Fruit fly (Drosophila melanogaster) whole organism, embryonic: ENCODE data around the gene thoc7.

Experiments
- B-H2 ChIP-seq: fragments of 200-800 bp; sonication (Bioruptor generic); optimal IDR thresholded peaks from 2 replicates; lab custom pipeline; 2018; ENCODE audit warnings: missing biosample characterization, mild to moderate bottlenecking, missing genetic modification characterization
- CG10959 ChIP-seq: fragments of 200-800 bp; sonication (Bioruptor generic); IDR thresholded peaks from 2 replicates; pipeline ENCODE4 v1.3.6; 2022; ENCODE audit warnings: missing biosample characterization, missing genetic modification characterization
- CG11085 ChIP-seq: fragments of 200-800 bp; sonication (Bioruptor generic); IDR thresholded peaks from 2 replicates; pipeline ENCODE4 v1.3.6; 2022; ENCODE audit warnings: missing biosample characterization, missing genetic modification characterization
- CG11723 ChIP-seq: fragments of 200-800 bp; sonication (Bioruptor generic); optimal IDR thresholded peaks from 2 replicates; lab custom pipeline; 2017; ENCODE audit warnings: missing biosample characterization, mild to moderate bottlenecking, missing genetic modification characterization
- CG13424 ChIP-seq: fragments of 200-800 bp; sonication (Bioruptor generic); optimal IDR thresholded peaks from 2 replicates; lab custom pipeline; 2019; ENCODE audit warnings: missing biosample characterization, mild to moderate bottlenecking, missing genetic modification characterization, moderate library complexity
- CG16863 ChIP-seq: fragments of 200-800 bp; sonication (Bioruptor generic); optimal IDR thresholded peaks from 3 replicates; lab custom pipeline; 2016; ENCODE audit warnings: missing biosample characterization, missing genetic modification characterization
- CG17612 ChIP-seq: fragments of 200-800 bp; sonication (Bioruptor generic); IDR thresholded peaks from 2 replicates; pipeline ENCODE4 v1.3.6; 2022; ENCODE audit warnings: missing biosample characterization, missing genetic modification characterization
- CG17802 ChIP-seq: fragments of 200-800 bp; sonication (Bioruptor generic); optimal IDR thresholded peaks from 2 replicates; lab custom pipeline; 2018; ENCODE audit warnings: missing biosample characterization, mild to moderate bottlenecking, missing genetic modification characterization, moderate library complexity
- CG18476 ChIP-seq: fragments of 200-800 bp; sonication (Bioruptor generic); optimal IDR thresholded peaks from 2 replicates; lab custom pipeline; 2016; ENCODE audit warnings: missing biosample characterization, mild to moderate bottlenecking, missing genetic modification characterization
- CG43689 ChIP-seq: fragments of 200-800 bp; sonication (Bioruptor generic); IDR thresholded peaks from 2 replicates; pipeline ENCODE4 v1.3.6; 2022; ENCODE audit warnings: missing biosample characterization, missing genetic modification characterization
- CG7963 ChIP-seq: fragments of 200-800 bp; sonication (Bioruptor generic); IDR thresholded peaks from 3 replicates; pipeline ENCODE4 v1.3.6; 2022; ENCODE audit warnings: missing biosample characterization, missing genetic modification characterization; ENCODE audit not compliant: partially characterized antibody
- CG8290 ChIP-seq, 3 experiments: fragments of 200-800 bp; sonication (Bioruptor generic); optimal IDR thresholded peaks; 2 replicates each; lab custom pipeline; 2016 to 2019; ENCODE audit warnings: missing biosample characterization in 3 of 3, missing genetic modification characterization in 3 of 3, mild to moderate bottlenecking in 2 of 3, moderate library complexity in 1 of 3
- CG9817 ChIP-seq: fragments of 200-800 bp; sonication (Bioruptor generic); optimal IDR thresholded peaks from 2 replicates; lab custom pipeline; 2018; ENCODE audit warnings: missing biosample characterization, mild to moderate bottlenecking, missing genetic modification characterization, moderate library complexity
- Chrac-16 ChIP-seq: fragments of 200-800 bp; sonication (Bioruptor generic); optimal IDR thresholded peaks from 3 replicates; lab custom pipeline; 2016; ENCODE audit warnings: missing biosample characterization, missing genetic modification characterization
- CoRest ChIP-seq: fragments of 200-800 bp; sonication (Bioruptor generic); optimal IDR thresholded peaks from 3 replicates; lab custom pipeline; 2018; ENCODE audit warnings: missing biosample characterization, mild to moderate bottlenecking, missing genetic modification characterization, moderate library complexity
- Deaf1 ChIP-seq: fragments of 200-800 bp; optimal IDR thresholded peaks from 3 replicates; lab custom pipeline; 2019; ENCODE audit warnings: missing biosample characterization, mild to moderate bottlenecking, missing genetic modification characterization, moderate library complexity
- Dll ChIP-seq: fragments of 200-800 bp; sonication (Bioruptor generic); IDR thresholded peaks from 4 replicates; pipeline ENCODE4 v1.3.6; 2022; ENCODE audit warnings: missing biosample characterization, missing genetic modification characterization; ENCODE audit not compliant: partially characterized antibody
- ERR ChIP-seq: fragments of 200-800 bp; sonication (Bioruptor generic); optimal IDR thresholded peaks from 2 replicates; lab custom pipeline; 2016; ENCODE audit warnings: missing biosample characterization, missing genetic modification characterization
- Ets65A ChIP-seq: fragments of 200-800 bp; sonication (Bioruptor generic); peaks from one replicate; lab custom pipeline; 2016; ENCODE audit warnings: missing biosample characterization, missing genetic modification characterization
- Ets97D ChIP-seq: fragments of 200-800 bp; sonication (Bioruptor generic); optimal IDR thresholded peaks from 3 replicates; lab custom pipeline; 2016; ENCODE audit warnings: missing biosample characterization, missing genetic modification characterization
- GATAe ChIP-seq: fragments of 200-800 bp; sonication (Bioruptor generic); conservative IDR thresholded peaks from 2 replicates; pipeline ENCODE4 v1.3.6; 2022; ENCODE audit warnings: missing biosample characterization, missing genetic modification characterization
- Hand ChIP-seq: fragments of 200-800 bp; sonication (Bioruptor generic); optimal IDR thresholded peaks from 2 replicates; lab custom pipeline; 2017; ENCODE audit warnings: mild to moderate bottlenecking, missing biosample characterization, missing genetic modification reagents, missing genetic modification characterization
- HmgD ChIP-seq: fragments of 200-800 bp; sonication (Bioruptor generic); optimal IDR thresholded peaks from 3 replicates; lab custom pipeline; 2016; ENCODE audit warnings: missing biosample characterization, missing genetic modification characterization
- Hr3 ChIP-seq: fragments of 200-800 bp; sonication (Bioruptor generic); optimal IDR thresholded peaks from 3 replicates; lab custom pipeline; 2016; ENCODE audit warnings: missing biosample characterization, missing genetic modification characterization
- Hr78 ChIP-seq, 2 experiments: fragments of 200-800 bp in 1 of 2; fragments of >200 bp in 1 of 2; sonication (Bioruptor generic) in 1 of 2; optimal IDR thresholded peaks; 2 replicates each; lab custom pipeline; 2017 to 2019; ENCODE audit warnings: missing biosample characterization in 2 of 2, missing genetic modification characterization in 2 of 2, mild to moderate bottlenecking in 1 of 2, moderate library complexity in 1 of 2
- Lim3 ChIP-seq: fragments of 200-800 bp; sonication (Bioruptor generic); IDR thresholded peaks from 2 replicates; pipeline ENCODE4 v1.3.6; 2022; ENCODE audit warnings: missing biosample characterization, missing genetic modification characterization
- MESR4 ChIP-seq: fragments of 200-800 bp; sonication (Bioruptor generic); optimal IDR thresholded peaks from 2 replicates; lab custom pipeline; 2018; ENCODE audit warnings: missing biosample characterization, mild to moderate bottlenecking, missing genetic modification characterization, moderate library complexity
- NfI ChIP-seq: fragments of 200-800 bp; sonication (Bioruptor generic); optimal IDR thresholded peaks from 3 replicates; lab custom pipeline; 2018; ENCODE audit warnings: missing biosample characterization, mild to moderate bottlenecking, missing genetic modification characterization, moderate library complexity
- Oli ChIP-seq: fragments of 200-800 bp; sonication (Bioruptor generic); optimal IDR thresholded peaks from 2 replicates; lab custom pipeline; 2018; ENCODE audit warnings: missing biosample characterization, mild to moderate bottlenecking, missing genetic modification characterization, moderate library complexity
- Sry-β ChIP-seq: fragments of 200-800 bp; sonication (Bioruptor generic); optimal IDR thresholded peaks from 2 replicates; lab custom pipeline; 2018; ENCODE audit warnings: missing biosample characterization, mild to moderate bottlenecking, missing genetic modification characterization, moderate library complexity
- Stat92E ChIP-seq, 3 experiments: fragments of >200 bp in 2 of 3; fragments of 200-800 bp in 1 of 3; sonication (Bioruptor generic) in 1 of 3; optimal IDR thresholded peaks; 2 replicates each; lab custom pipeline; 2017 to 2019; ENCODE audit warnings: missing biosample characterization in 3 of 3, missing genetic modification characterization in 3 of 3, mild to moderate bottlenecking in 1 of 3, moderate library complexity in 1 of 3
- cas ChIP-seq: fragments of 200-800 bp; sonication (Bioruptor generic); IDR thresholded peaks from 2 replicates; pipeline ENCODE4 v1.3.6; 2022; ENCODE audit warnings: missing biosample characterization, missing genetic modification characterization
- eve ChIP-seq, 2 experiments: fragments of >200 bp; optimal IDR thresholded peaks; 2 replicates each; lab custom pipeline; 2017; ENCODE audit warnings: missing biosample characterization in 2 of 2, missing genetic modification characterization in 2 of 2
- ftz-f1 ChIP-seq: fragments of 200-800 bp; sonication (Bioruptor generic); optimal IDR thresholded peaks from 2 replicates; lab custom pipeline; 2016; ENCODE audit warnings: missing biosample characterization, missing genetic modification characterization
- fu2 ChIP-seq: fragments of 200-800 bp; sonication (Bioruptor generic); optimal IDR thresholded peaks from 2 replicates; lab custom pipeline; 2016; ENCODE audit warnings: missing biosample characterization, missing genetic modification characterization
- gcm2 ChIP-seq: fragments of 200-800 bp; sonication (Bioruptor generic); optimal IDR thresholded peaks from 2 replicates; lab custom pipeline; 2016; ENCODE audit warnings: missing biosample characterization, missing genetic modification characterization
- grn ChIP-seq: fragments of 200-800 bp; sonication (Bioruptor generic); optimal IDR thresholded peaks from 3 replicates; lab custom pipeline; 2017; ENCODE audit warnings: missing biosample characterization, missing genetic modification characterization
- ind ChIP-seq: fragments of 200-800 bp; sonication (Bioruptor generic); optimal IDR thresholded peaks from 3 replicates; lab custom pipeline; 2016; ENCODE audit warnings: missing biosample characterization, missing genetic modification characterization
- nau ChIP-seq: fragments of 200-800 bp; sonication (Bioruptor generic); optimal IDR thresholded peaks from 3 replicates; lab custom pipeline; 2017; ENCODE audit warnings: missing biosample characterization, mild to moderate bottlenecking, missing genetic modification characterization, missing genetic modification reagents
- odd ChIP-seq: fragments of 200-800 bp; sonication (Bioruptor generic); optimal IDR thresholded peaks from 2 replicates; lab custom pipeline; 2017; ENCODE audit warnings: missing biosample characterization, mild to moderate bottlenecking, missing genetic modification characterization
- pita ChIP-seq: fragments of 200-800 bp; sonication (Bioruptor generic); optimal IDR thresholded peaks from 2 replicates; lab custom pipeline; 2017; ENCODE audit warnings: missing biosample characterization, mild to moderate bottlenecking, missing genetic modification characterization
- ssp ChIP-seq: fragments of 200-800 bp; sonication (Bioruptor generic); IDR thresholded peaks from 2 replicates; pipeline ENCODE4 v1.3.6; 2022; ENCODE audit warnings: missing biosample characterization, missing genetic modification characterization
- stc ChIP-seq: fragments of 200-800 bp; sonication (Bioruptor generic); IDR thresholded peaks from 2 replicates; pipeline ENCODE4 v1.3.6; 2022; ENCODE audit warnings: missing biosample characterization, missing genetic modification characterization
- tin ChIP-seq: fragments of 200-800 bp; sonication (Bioruptor generic); optimal IDR thresholded peaks from 3 replicates; lab custom pipeline; 2016; ENCODE audit warnings: missing biosample characterization, missing genetic modification characterization
- twi ChIP-seq: fragments of 200-800 bp; optimal IDR thresholded peaks from 2 replicates; lab custom pipeline; 2019; ENCODE audit warnings: missing biosample characterization, mild to moderate bottlenecking, missing genetic modification characterization, moderate library complexity
- unc-4 ChIP-seq: fragments of 200-800 bp; sonication (Bioruptor generic); IDR thresholded peaks from 2 replicates; pipeline ENCODE4 v1.3.6; 2022; ENCODE audit warnings: missing biosample characterization, missing genetic modification characterization; ENCODE audit not compliant: partially characterized antibody
- unpg ChIP-seq: fragments of 200-800 bp; sonication (Bioruptor generic); optimal IDR thresholded peaks from 3 replicates; lab custom pipeline; 2018; ENCODE audit warnings: missing biosample characterization, mild to moderate bottlenecking, missing genetic modification characterization, moderate library complexity
- usp ChIP-seq: fragments of >200 bp; optimal IDR thresholded peaks from 2 replicates; lab custom pipeline; 2017; ENCODE audit warnings: missing biosample characterization, missing genetic modification characterization

The thoc7 gene

DNA sequence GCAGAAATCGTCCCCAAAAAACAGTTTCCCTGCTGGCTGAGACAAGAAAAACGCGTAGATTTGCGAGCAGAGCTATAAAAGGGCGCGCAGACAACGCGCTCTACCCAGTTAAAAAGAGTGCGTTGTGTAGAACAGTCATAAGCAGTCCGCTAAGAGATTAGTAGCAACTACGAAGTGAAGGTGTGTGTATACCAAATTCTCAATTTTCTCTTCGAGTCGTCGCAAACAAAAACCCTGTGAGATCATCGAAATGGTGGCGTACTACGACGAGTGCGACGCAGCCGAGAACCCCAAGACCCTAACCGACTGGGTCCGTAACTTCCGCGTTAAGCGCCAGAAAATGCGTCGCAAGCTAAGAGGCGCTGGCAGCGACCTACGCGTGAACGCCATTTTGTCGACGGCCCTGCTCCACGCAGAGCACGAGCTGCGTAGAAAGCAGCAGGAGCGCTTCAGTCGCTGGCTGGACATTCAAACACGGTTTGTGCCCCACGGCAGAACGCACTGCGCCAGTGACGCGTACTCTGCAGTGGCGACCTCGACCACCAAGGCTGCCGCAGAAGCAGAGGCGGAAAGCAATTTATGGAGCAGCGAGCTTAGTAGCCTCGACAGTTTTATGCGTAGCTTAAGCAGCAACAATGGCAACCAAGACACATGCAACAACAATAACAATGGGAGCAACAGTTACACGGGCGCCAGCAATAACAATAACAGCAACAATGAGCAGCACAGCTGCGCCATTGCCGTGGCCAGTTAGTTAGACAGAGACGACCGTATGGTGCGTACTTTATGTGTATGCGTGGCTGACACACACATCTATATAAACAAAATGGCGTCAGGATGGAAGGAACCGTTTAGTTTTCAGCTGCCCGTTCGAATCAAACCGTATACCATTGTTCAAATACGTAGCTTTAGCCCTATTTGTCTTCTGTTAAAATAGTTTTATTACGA lies 11.8 kb upstream of the thoc7 start (continued):
- TF ChIP-seq Hr78 (GFP tag; optimal IDR thresholded peaks at IDR 0.05; lab: Kevin White, UChicago) (no peak), CG10959 (GFP tag; lab: Robert Waterston, UW) (peak; percentile 9; the same call in 1 of the 2 replicates), ssp (no peak), Oli (tag; lab: Kevin White, UChicago) (no peak), odd (GFP tag; lab: Kevin White, UChicago) (no peak), CG43689 (no peak), nau (no peak), CG17802 (tag; lab: Kevin White, UChicago) (no peak), CoRest (tag; lab: Kevin White, UChicago) (no peak), ind (no peak), twi (tag; lab: Kevin White, UChicago) (peak; percentile 1), ERR (peak; percentile 40), tin (no peak), stc (GFP tag; lab: Robert Waterston, UW) (no peak; the same call in 1 of the 2 replicates), ftz-f1 (GFP tag; lab: Kevin White, UChicago) (peak; percentile 89), Hr3 (GFP tag; lab: Kevin White, UChicago) (no peak), CG11723 (GFP tag; lab: Kevin White, UChicago) (no peak), pita (GFP tag; lab: Kevin White, UChicago) (no peak), CG8290 (GFP tag; optimal IDR thresholded peaks at IDR 0.05; lab: Kevin White, UChicago) (no peak), CG8290 (tag; optimal IDR thresholded peaks at IDR 0.05; lab: Kevin White, UChicago) (peak in 1 of 2 experiments; percentile 83), Lim3 (GFP tag; lab: Robert Waterston, UW) (no peak), CG18476 (GFP tag; lab: Kevin White, UChicago) (no peak), NfI (GFP tag; lab: Kevin White, UChicago) (no peak), cas (GFP tag; lab: Robert Waterston, UW) (peak; percentile 63; the same call in 1 of the 2 replicates), CG9817 (tag; lab: Kevin White, UChicago) (no peak), unpg (peak; percentile 32), grn (GFP tag; lab: Kevin White, UChicago) (no peak), Ets97D (GFP tag; lab: Kevin White, UChicago) (no peak), CG7963 (no peak), MESR4 (GFP tag; lab: Kevin White, UChicago) (peak; percentile 99), B-H2 (GFP tag; lab: Kevin White, UChicago) (no peak), eve (GFP tag; optimal IDR thresholded peaks at IDR 0.05; lab: Kevin White, UChicago) (no peak), Ets65A (GFP tag; lab: Kevin White, UChicago) (peak; percentile 51), Chrac-16 (GFP tag; lab: Kevin White, UChicago) (no peak), Sry-β (no peak), Deaf1 (peak; percentile 40), Stat92E (GFP tag; optimal IDR thresholded peaks at IDR 0.05; lab: Kevin White, UChicago) (peak in 1 of 3 experiments; percentile 10), CG16863 (GFP tag; lab: Kevin White, UChicago) (no peak), usp (GFP tag; lab: Kevin White, UChicago) (no peak), gcm2 (GFP tag; lab: Kevin White, UChicago) (no peak), Dll (GFP tag; lab: Robert Waterston, UW) (peak; percentile 32; the same call in 1 of the 4 replicates), unc-4 (no peak), Hand (GFP tag; lab: Kevin White, UChicago) (peak; percentile 1), HmgD (no peak), fu2 (GFP tag; lab: Kevin White, UChicago) (no peak), GATAe (GFP tag; lab: Robert Waterston, UW) (no peak), CG11085 (GFP tag; lab: Robert Waterston, UW) (peak; percentile 5; the same call in 1 of the 2 replicates), CG13424 (no peak), CG17612 (GFP tag; lab: Robert Waterston, UW) (no peak)
